Worm (Caenorhabditis elegans): ENCODE data around the gene sri-53.
"Not testable (repeated sequence)": the region's sequence is repeated elsewhere in the genome, so short reads cannot be mapped to it uniquely, and the experiment has no call there.

Gene sri-53

ce11 chrII:3198998-3199397 lies 3.4 kb downstream of the sri-53 start, which contains the start of gene sri-51:
Gene sri-51, minus strand, starts transcription at chrII:3199098.
- TF ChIP-seq nhr-25 (tag; optimal IDR thresholded peaks at IDR 0.05) = no peak
- TF ChIP-seq elt-3 (tag; optimal IDR thresholded peaks at IDR 0.05) = no peak
- TF ChIP-seq sma-9 (GFP tag; optimal IDR thresholded peaks at IDR 0.05) = no peak
- TF ChIP-seq sma-9 (tag; optimal IDR thresholded peaks at IDR 0.05) = no peak
- no peak for TF ChIP-seq nhr-12 (tag; optimal IDR thresholded peaks at IDR 0.05)
- TF ChIP-seq ceh-16 (tag; optimal IDR thresholded peaks at IDR 0.05) = no peak
- no peak for TF ChIP-seq ztf-1 (GFP tag; conservative IDR thresholded peaks at IDR 0.05)
- TF ChIP-seq ztf-4 (tag; optimal IDR thresholded peaks at IDR 0.05) = no peak
- no peak for TF ChIP-seq nhr-129 (tag; optimal IDR thresholded peaks at IDR 0.05)
- no peak for TF ChIP-seq unc-39 (tag; optimal IDR thresholded peaks at IDR 0.05)
- no peak for TF ChIP-seq zag-1 (tag; optimal IDR thresholded peaks at IDR 0.05)
- no peak for TF ChIP-seq elt-1 (tag; optimal IDR thresholded peaks at IDR 0.05)
- TF ChIP-seq lin-11 (tag; optimal IDR thresholded peaks at IDR 0.05) = no peak
- TF ChIP-seq nhr-237 (tag; optimal IDR thresholded peaks at IDR 0.05) = no peak
- TF ChIP-seq aly-2 (tag; optimal IDR thresholded peaks at IDR 0.05) = no peak
- no peak for TF ChIP-seq lsy-2 (tag; optimal IDR thresholded peaks at IDR 0.05)
- no peak for TF ChIP-seq sma-3 (GFP tag; optimal IDR thresholded peaks at IDR 0.05)

DNA sequence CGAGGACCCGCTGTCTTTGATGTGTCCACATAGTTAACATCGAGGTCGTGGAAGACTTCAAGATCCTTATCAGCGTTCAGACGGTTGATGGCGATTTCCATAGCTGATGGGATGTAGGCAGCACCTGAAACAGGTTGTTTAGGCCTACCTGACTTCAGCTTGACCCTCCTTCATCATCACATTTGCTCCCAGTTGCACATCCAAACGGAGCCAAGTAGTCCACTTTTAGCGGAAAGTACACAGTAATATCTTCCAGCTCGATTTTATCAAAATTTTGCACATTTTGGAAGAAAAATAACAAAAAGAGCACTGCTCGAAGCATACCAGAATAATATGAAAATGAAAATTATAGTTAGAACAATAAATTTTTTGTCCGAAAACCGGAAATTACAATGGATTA lies 5.5 kb downstream of the sri-53 start, which contains the start of gene gcy-15:
TSS of gene gcy-15 (minus strand) at position 101 of the 400 bp plus-strand sequence.
- TF ChIP-seq mbf-1 (tag; optimal IDR thresholded peaks at IDR 0.05) (no peak), ztf-4 (tag; optimal IDR thresholded peaks at IDR 0.05) (no peak), nhr-129 (tag; optimal IDR thresholded peaks at IDR 0.05) (no peak), egl-27 (tag; optimal IDR thresholded peaks at IDR 0.05) (no peak), ZK546.5 (tag; optimal IDR thresholded peaks at IDR 0.05) (no peak), F13H6.1 (tag; optimal IDR thresholded peaks at IDR 0.05) (no peak), C34F6.9 (tag; optimal IDR thresholded peaks at IDR 0.05) (no peak), zag-1 (tag; optimal IDR thresholded peaks at IDR 0.05) (no peak), lin-11 (tag; optimal IDR thresholded peaks at IDR 0.05) (no peak), unc-62 (GFP tag; optimal IDR thresholded peaks at IDR 0.05) (no peak), lin-13 (GFP tag; optimal IDR thresholded peaks at IDR 0.05) (no peak), sma-3 (GFP tag; optimal IDR thresholded peaks at IDR 0.05) (no peak), nhr-237 (tag; optimal IDR thresholded peaks at IDR 0.05) (no peak), gmeb-1 (tag; optimal IDR thresholded peaks at IDR 0.05) (no peak)

ce11 chrII:3195739-3196138 lies 6.7 kb downstream of the sri-53 start:
- TF ChIP-seq ztf-4 (tag; optimal IDR thresholded peaks at IDR 0.05) (no peak), ztf-11 (tag; optimal IDR thresholded peaks at IDR 0.05) (no peak), fos-1 (tag; optimal IDR thresholded peaks at IDR 0.05) (no peak), nhr-12 (tag; optimal IDR thresholded peaks at IDR 0.05) (no peak), unc-62 (GFP tag; optimal IDR thresholded peaks at IDR 0.05) (no peak), ceh-16 (tag; optimal IDR thresholded peaks at IDR 0.05) (no peak), nhr-25 (tag; optimal IDR thresholded peaks at IDR 0.05) (no peak), nhr-6 (tag; optimal IDR thresholded peaks at IDR 0.05) (no peak), nhr-23 (tag; optimal IDR thresholded peaks at IDR 0.05) (no peak), nhr-77 (tag; optimal IDR thresholded peaks at IDR 0.05) (no peak), crh-2 (tag; optimal IDR thresholded peaks at IDR 0.05) (no peak), lin-39 (tag; optimal IDR thresholded peaks at IDR 0.05) (no peak), nhr-21 (tag; optimal IDR thresholded peaks at IDR 0.05) (no peak), egl-27 (tag; optimal IDR thresholded peaks at IDR 0.05) (no peak), sma-9 (GFP tag; optimal IDR thresholded peaks at IDR 0.05) (no peak), sma-9 (tag; optimal IDR thresholded peaks at IDR 0.05) (no peak), zag-1 (tag; optimal IDR thresholded peaks at IDR 0.05) (no peak), ZK546.5 (tag; optimal IDR thresholded peaks at IDR 0.05) (no peak), dmd-4 (tag; optimal IDR thresholded peaks at IDR 0.05) (no peak)

DNA sequence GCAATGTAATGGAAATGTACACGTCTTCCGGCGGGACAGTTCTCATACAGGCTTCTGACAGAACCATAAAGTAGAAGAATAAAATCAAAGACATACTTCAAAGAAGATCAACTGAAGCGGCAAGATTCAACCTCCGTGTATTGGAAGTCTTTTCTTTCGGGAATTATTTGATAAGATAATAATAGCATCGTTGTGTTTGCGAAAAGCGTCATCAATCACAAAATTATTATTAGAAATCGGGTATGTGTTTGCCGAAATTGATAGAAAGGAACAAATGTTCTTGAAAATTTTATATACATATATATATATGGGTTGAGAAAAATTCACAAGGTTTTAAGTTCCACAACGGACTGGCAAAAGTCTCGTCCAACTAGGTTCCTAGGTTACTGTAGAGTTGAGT lies 10.9 kb downstream of the sri-53 start, which contains the start of gene Y27F2A.9:
TSS of gene Y27F2A.9 (minus strand) at position 101 of the 400 bp plus-strand sequence.
- TF ChIP-seq nhr-77, nhr-23, elt-1 (tag; optimal IDR thresholded peaks at IDR 0.05): not testable (repeated sequence)

ce11 chrII:3189038-3189437 lies 13.4 kb downstream of the sri-53 start, which contains the start of gene Y27F2A.11:
Gene Y27F2A.11, plus strand, starts transcription at chrII:3189338.
- not testable (repeated sequence) for TF ChIP-seq ceh-82 (tag; optimal IDR thresholded peaks at IDR 0.05); nhr-12 (tag; optimal IDR thresholded peaks at IDR 0.05); Y55F3AM.14 (GFP tag; optimal IDR thresholded peaks at IDR 0.05)

All from whole organism, L2 larva.